Fruit fly (Drosophila melanogaster) whole organism: ENCODE data around the gene CG13005.

Source experiments
- EcR ChIP-seq, 2 experiments: fragments of >200 bp; optimal IDR thresholded peaks; 2 replicates each; lab custom pipeline; 2017; ENCODE audit warnings: missing biosample characterization in 2 of 2, missing genetic modification characterization in 2 of 2, missing genetic modification reagents in 2 of 2
- psq ChIP-seq: fragments of >200 bp; optimal IDR thresholded peaks from 2 replicates; lab custom pipeline; 2017
- usp ChIP-seq: fragments of >200 bp; optimal IDR thresholded peaks from 2 replicates; lab custom pipeline; 2017; ENCODE audit warnings: missing biosample characterization, missing genetic modification characterization, mixed read lengths

DNA sequence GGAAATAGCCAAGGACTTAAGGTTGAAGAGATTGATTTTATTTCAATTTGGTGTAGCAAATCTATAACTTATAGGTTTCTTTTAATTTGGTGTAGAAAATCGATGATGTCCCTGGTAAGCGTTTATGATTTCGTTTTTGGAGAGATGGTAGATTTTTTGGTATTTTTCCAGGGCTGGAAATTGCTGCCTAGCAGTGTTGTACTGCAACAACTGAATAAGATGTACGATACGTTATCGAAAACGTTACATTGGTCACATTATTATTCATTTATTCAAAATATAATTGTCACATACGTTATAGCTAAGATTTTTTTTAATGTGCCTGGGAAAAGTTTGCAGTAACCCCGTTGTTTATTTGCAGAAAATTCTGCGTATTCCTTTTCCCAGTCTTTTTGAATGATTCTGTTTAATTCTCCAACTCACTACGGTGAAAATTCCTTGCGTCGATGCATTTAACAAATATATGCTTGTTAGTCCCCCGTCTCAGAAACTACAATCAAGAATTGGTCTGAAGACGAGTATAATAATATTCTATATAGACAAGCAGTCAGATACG lies 16.5 kb upstream of the CG13005 start, which contains the start of the genes CG9609 and Sap30:
- TF ChIP-seq psq (lab: Kevin White, UChicago) (no peak), usp (GFP tag; lab: Kevin White, UChicago) (no peak), EcR (GFP tag; optimal IDR thresholded peaks at IDR 0.05; lab: Kevin White, UChicago) (no peak)
